Worm (Caenorhabditis elegans) whole organism, L1 larva: Measurements from ENCODE around the gene jmjd-3.2.

ENCODE experiments used
- aha-1 ChIP-seq: fragments of 150-350 bp; optimal IDR thresholded peaks from 2 replicates; lab custom pipeline; 2014; ENCODE audit warnings: missing biosample characterization, missing genetic modification characterization
- ceh-82 ChIP-seq, 3 experiments: fragments of 150-350 bp in 1 of 3; sonication (generic microtip) in 2 of 3; optimal IDR thresholded peaks; 2 replicates each; lab custom pipeline; 2014 to 2017; ENCODE audit warnings: missing biosample characterization in 3 of 3, missing genetic modification characterization in 3 of 3
- lin-13 ChIP-seq: fragments of 150-350 bp; optimal IDR thresholded peaks from 2 replicates; lab custom pipeline; 2014; ENCODE audit warnings: missing biosample characterization, missing genetic modification reagents, missing genetic modification characterization
- lin-35 ChIP-seq, 2 experiments: fragments of 150-350 bp; optimal IDR thresholded peaks; 2 replicates each; lab custom pipeline; 2014; ENCODE audit warnings: missing biosample characterization in 2 of 2, missing genetic modification characterization in 2 of 2, missing genetic modification reagents in 2 of 2
- lsy-2 ChIP-seq, 2 experiments: fragments of 150-350 bp; optimal IDR thresholded peaks; 2 replicates each; lab custom pipeline; 2014; ENCODE audit warnings: missing biosample characterization in 2 of 2, missing genetic modification characterization in 2 of 2
- nhr-12 ChIP-seq: sonication (generic microtip); optimal IDR thresholded peaks from 2 replicates; lab custom pipeline; 2017; ENCODE audit warnings: missing biosample characterization, missing genetic modification characterization
- nhr-47 ChIP-seq: sonication (generic microtip); optimal IDR thresholded peaks from 2 replicates; lab custom pipeline; 2016; ENCODE audit warnings: mild to moderate bottlenecking, missing genetic modification characterization, moderate library complexity, missing compliant biosample characterization
- nhr-77 ChIP-seq: fragments of 150-350 bp; optimal IDR thresholded peaks from 2 replicates; lab custom pipeline; 2014; ENCODE audit warnings: missing biosample characterization, missing genetic modification characterization
- vab-15 ChIP-seq: sonication (generic microtip); optimal IDR thresholded peaks from 2 replicates; lab custom pipeline; 2017; ENCODE audit warnings: missing genotype, mild to moderate bottlenecking, missing genetic modification characterization, missing compliant biosample characterization
- ztf-11 ChIP-seq, 2 experiments: sonication (generic microtip); optimal IDR thresholded peaks; 2 replicates each; lab custom pipeline; 2016 to 2017; ENCODE audit warnings: missing genetic modification characterization in 2 of 2, missing biosample characterization in 1 of 2, missing compliant biosample characterization in 1 of 2

- TF ChIP-seq nhr-12 (tag; lab: Kevin White, UChicago) = no peak
- TF ChIP-seq ceh-82 (tag; optimal IDR thresholded peaks at IDR 0.05; lab: Kevin White, UChicago) = no peak
- TF ChIP-seq lsy-2 (tag; optimal IDR thresholded peaks at IDR 0.05; lab: Kevin White, UChicago) = no peak
- no peak for TF ChIP-seq lin-13 (GFP tag; lab: Kevin White, UChicago)
- no peak for TF ChIP-seq vab-15
- TF ChIP-seq aha-1 = no peak
- no peak for TF ChIP-seq ztf-11 (tag; optimal IDR thresholded peaks at IDR 0.05; lab: Kevin White, UChicago)
- TF ChIP-seq lin-35 (GFP tag; optimal IDR thresholded peaks at IDR 0.05; lab: Kevin White, UChicago) = no peak
- TF ChIP-seq nhr-77 = no peak
- no peak for TF ChIP-seq nhr-47 (tag; lab: Kevin White, UChicago)
These were observed 18.5 kb downstream of the jmjd-3.2 start, which contains the start of gene M163.21 for ce11 chrX:14466532-14466931.
